Fruit fly (Drosophila melanogaster) whole organism, adult: ENCODE measurements around the gene Nipsnap.

Experiments used
- kay ChIP-seq: fragments of 200-800 bp; sonication (Bioruptor generic); peaks from one replicate; lab custom pipeline; 2016; ENCODE audit warnings: missing biosample characterization, missing genetic modification characterization, borderline replicate concordance
- tj ChIP-seq: fragments of 200-800 bp; sonication (Bioruptor generic); optimal IDR thresholded peaks from 3 replicates; lab custom pipeline; 2017; ENCODE audit warnings: missing biosample characterization, mild to moderate bottlenecking, missing genetic modification characterization, moderate library complexity

- TF ChIP-seq tj (GFP tag; lab: Kevin White, UChicago) (peak; percentile 94), kay (GFP tag; lab: Kevin White, UChicago) (no peak)
Observed at dm6 chrX:16072193-16072592, 1.2 kb downstream of the Nipsnap start.
